Worm (Caenorhabditis elegans): Measurements from ENCODE around the gene nex-2.

DNA sequence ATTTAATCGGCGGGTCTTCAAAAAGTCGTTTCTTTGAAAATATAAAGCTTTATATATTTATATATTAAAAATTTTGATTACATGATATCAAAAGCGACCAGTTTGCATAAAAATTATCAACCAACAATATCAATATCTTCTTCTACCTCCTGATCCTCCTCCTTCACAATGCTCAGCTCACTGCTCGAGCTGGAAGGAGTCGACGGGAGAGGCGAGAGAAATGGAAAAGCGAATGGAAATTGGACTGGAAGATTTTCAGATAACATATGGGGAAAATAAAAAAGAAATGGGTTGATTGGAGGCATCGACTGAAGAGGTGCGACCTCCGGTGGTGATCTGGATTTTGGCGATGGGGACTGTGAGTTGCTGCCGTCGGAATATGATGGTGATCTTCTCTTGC lies 9.7 kb upstream of the nex-2 start:
- TF ChIP-seq tbx-37 (GFP tag; conservative IDR thresholded peaks at IDR 0.05), result no peak
- TF ChIP-seq ceh-13 (GFP tag; optimal IDR thresholded peaks at IDR 0.05), result no peak
